Worm (Caenorhabditis elegans) whole organism, L4/young adult: ENCODE data around the gene C05G5.5.

Experiments
- W03F9.2 ChIP-seq: fragments of 150-350 bp; optimal IDR thresholded peaks from 2 replicates; lab custom pipeline; 2014; ENCODE audit warnings: missing biosample characterization, missing genetic modification characterization
- dao-5 ChIP-seq: sonication (generic microtip); optimal IDR thresholded peaks from 2 replicates; lab custom pipeline; 2016; ENCODE audit warnings: missing genotype, missing genetic modification characterization, moderate library complexity, missing compliant biosample characterization
- him-1 ChIP-seq: sonication (generic microtip); optimal IDR thresholded peaks from 2 replicates; lab custom pipeline; 2016; ENCODE audit warnings: missing genotype, missing genetic modification reagents, missing genetic modification characterization, missing compliant biosample characterization

C05G5.5 gene

ce11 chrX:14786821-14787556 is 26.1 kb upstream of the C05G5.5 start:
- TF ChIP-seq him-1 (tag; lab: Kevin White, UChicago) (no peak), dao-5 (tag; lab: Kevin White, UChicago) (no peak), W03F9.2 (tag; lab: Kevin White, UChicago) (no peak)

- TF ChIP-seq dao-5 (tag; lab: Kevin White, UChicago) (no peak), W03F9.2 (tag; lab: Kevin White, UChicago) (peak; percentile 32)
Measured at ce11 chrX:14783434-14784142, 22.7 kb upstream of the C05G5.5 start.

DNA sequence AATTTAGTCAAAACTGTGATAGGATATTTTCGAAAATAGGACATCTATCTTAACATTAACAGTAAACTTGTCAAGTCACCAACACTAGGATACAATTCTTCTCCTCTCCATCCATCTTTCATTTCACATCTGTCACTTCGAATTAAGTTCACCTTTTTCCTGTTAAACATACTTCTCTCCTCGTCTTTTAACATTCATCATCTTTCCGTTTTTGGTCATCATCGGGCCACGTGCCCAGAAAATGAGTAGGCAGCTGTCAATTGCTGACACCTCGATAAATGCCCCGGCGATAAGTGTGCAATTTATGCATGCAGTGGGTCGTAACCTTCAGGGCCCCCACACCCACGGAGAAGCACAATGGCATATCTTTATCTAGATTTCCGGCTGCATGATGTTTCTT is 19.3 kb upstream of the C05G5.5 start:
- TF ChIP-seq dao-5 (tag; lab: Kevin White, UChicago), result no peak
- no peak for TF ChIP-seq W03F9.2 (tag; lab: Kevin White, UChicago)
- TF ChIP-seq him-1 (tag; lab: Kevin White, UChicago), result no peak

ce11 chrX:14778112-14778511 is 17.2 kb upstream of the C05G5.5 start:
- TF ChIP-seq him-1 (tag; lab: Kevin White, UChicago) (no peak), dao-5 (tag; lab: Kevin White, UChicago) (no peak), W03F9.2 (tag; lab: Kevin White, UChicago) (no peak)

DNA sequence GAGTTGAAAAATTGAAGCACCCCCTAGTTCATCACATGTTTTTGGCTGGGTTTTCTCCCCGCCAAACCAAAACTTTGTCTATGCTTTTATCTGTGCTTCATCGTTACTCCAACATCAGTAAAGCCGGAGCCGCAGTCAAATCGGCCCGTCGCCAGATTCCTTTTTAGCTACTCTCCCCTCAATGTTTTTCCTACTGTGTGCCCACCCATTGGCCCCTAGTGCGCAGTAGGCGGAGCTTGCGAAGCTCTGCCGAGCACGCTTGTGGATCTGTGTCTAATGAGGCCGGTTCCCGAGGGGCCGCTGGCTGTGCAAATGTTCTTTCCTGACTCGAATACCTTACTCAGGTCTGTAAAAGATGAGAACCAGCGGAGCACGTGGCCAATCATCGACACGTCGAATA is 15.4 kb upstream of the C05G5.5 start:
- no peak for TF ChIP-seq dao-5 (tag; lab: Kevin White, UChicago)
- TF ChIP-seq him-1 (tag; lab: Kevin White, UChicago), result no peak
- TF ChIP-seq W03F9.2 (tag; lab: Kevin White, UChicago), result no peak

DNA sequence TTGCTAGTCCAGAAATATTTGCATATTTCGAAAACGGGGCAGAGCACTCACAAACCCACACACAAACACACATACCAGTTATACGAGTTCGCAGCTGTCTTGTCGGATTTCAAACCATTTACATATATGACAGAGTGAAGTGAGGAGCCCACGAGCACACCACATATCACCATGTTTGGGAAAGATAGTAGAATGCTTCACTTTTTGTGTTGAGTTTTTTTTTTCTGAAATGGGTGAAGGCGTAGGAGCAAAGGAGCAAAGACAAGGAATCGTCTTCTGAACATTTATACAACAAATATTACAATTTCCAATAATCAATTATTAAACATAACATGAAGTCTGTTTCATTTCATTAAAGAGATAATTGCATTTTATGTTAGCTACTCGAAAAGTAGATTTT is 14.3 kb upstream of the C05G5.5 start:
- TF ChIP-seq W03F9.2 (tag; lab: Kevin White, UChicago) (no peak), dao-5 (tag; lab: Kevin White, UChicago) (no peak), him-1 (tag; lab: Kevin White, UChicago) (no peak)

- no peak for TF ChIP-seq dao-5 (tag; lab: Kevin White, UChicago)
- no peak for TF ChIP-seq W03F9.2 (tag; lab: Kevin White, UChicago)
- no peak for TF ChIP-seq him-1 (tag; lab: Kevin White, UChicago)
Measured at ce11 chrX:14773238-14773637, 12.3 kb upstream of the C05G5.5 start, which contains the start of gene unc-3. unc-3 (plus strand) TSS chrX:14773538.

DNA sequence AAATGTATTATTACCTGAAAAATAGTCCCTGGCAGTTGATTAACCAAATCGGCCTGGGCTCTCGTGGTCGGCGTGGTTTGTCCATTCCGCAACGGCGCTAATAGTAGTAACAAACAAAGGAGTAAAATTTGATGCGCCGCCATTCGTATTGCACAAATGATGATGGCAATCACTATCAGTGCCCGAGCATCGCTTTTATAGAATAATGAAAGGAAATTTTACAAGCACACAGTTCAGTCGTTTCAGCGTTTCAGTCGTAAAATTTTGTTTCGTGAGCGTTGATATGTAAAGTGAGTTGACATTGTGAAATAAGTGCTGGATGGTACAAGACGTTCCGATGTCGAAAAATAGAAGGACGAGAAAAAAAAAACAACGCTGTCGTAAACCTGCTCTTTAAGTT is 10.8 kb upstream of the C05G5.5 start, which contains the start of gene Y16B4A.2:
TSS of gene Y16B4A.2 (minus strand) at position 170 of the 400 bp plus-strand sequence.
- TF ChIP-seq him-1 (tag; lab: Kevin White, UChicago) (no peak), W03F9.2 (tag; lab: Kevin White, UChicago) (no peak), dao-5 (tag; lab: Kevin White, UChicago) (no peak)

DNA sequence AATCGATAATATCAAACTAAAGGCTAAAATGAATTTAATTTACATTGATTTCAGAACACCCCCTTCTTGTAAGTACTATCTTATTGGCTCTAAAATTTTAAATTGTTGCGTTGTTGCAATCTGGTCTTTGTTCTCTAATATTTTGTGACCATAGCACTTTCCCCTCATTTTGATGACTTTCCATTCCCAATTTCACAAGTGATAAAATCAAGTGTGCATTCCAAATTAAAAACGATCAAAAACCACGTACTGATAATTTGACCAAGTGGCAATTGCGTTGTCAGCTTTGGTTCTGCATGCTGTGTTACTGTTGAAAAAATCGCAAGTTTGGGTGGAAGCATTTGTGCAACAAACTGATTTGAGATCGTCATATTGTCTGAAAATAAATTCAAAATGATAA is 9.4 kb upstream of the C05G5.5 start:
- no peak for TF ChIP-seq dao-5 (tag; lab: Kevin White, UChicago)
- no peak for TF ChIP-seq him-1 (tag; lab: Kevin White, UChicago)
- no peak for TF ChIP-seq W03F9.2 (tag; lab: Kevin White, UChicago)

ce11 chrX:14768989-14769388 is 8.1 kb upstream of the C05G5.5 start:
- no peak for TF ChIP-seq W03F9.2 (tag; lab: Kevin White, UChicago)
- TF ChIP-seq dao-5 (tag; lab: Kevin White, UChicago), result no peak
- TF ChIP-seq him-1 (tag; lab: Kevin White, UChicago), result no peak

- TF ChIP-seq W03F9.2 (tag; lab: Kevin White, UChicago) (no peak), dao-5 (tag; lab: Kevin White, UChicago) (no peak), him-1 (tag; lab: Kevin White, UChicago) (no peak)
Measured at ce11 chrX:14767813-14768212, 6.9 kb upstream of the C05G5.5 start.

DNA sequence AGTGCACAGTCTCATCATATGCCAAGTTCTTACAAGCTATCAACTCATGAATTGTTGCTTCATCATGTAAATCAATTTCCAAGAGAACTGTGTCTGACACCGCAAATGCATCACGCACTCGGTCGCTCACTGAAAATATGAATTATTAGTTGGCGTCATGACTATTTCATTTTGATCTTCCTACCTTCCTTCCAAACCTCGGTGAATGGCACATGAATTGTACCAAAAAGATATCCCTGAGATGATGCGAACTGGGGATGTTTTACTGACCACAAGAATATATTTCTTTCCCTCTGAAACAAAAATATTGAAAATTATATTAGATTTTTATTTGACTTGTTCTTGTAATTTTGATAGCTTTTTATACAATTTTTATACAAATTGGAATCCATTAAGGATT is 755 bp downstream of the C05G5.5 start:
- no peak for TF ChIP-seq dao-5 (tag; lab: Kevin White, UChicago)
- TF ChIP-seq W03F9.2 (tag; lab: Kevin White, UChicago), result no peak
- TF ChIP-seq him-1 (tag; lab: Kevin White, UChicago), result no peak

ce11 chrX:14759549-14759948 is 1.4 kb downstream of the C05G5.5 start:
- TF ChIP-seq W03F9.2 (tag; lab: Kevin White, UChicago), result no peak
- no peak for TF ChIP-seq dao-5 (tag; lab: Kevin White, UChicago)
- no peak for TF ChIP-seq him-1 (tag; lab: Kevin White, UChicago)
